Worm (Caenorhabditis elegans) whole organism, mixed stage, embryonic: ENCODE measurements around the gene scl-15.

Source experiments
- bed-3 ChIP-seq: fragments of 200-800 bp; sonication (Bioruptor generic); optimal IDR thresholded peaks from 3 replicates; lab custom pipeline; 2018; ENCODE audit warnings: mild to moderate bottlenecking, missing genetic modification characterization, moderate library complexity, missing compliant biosample characterization
- blmp-1 ChIP-seq: fragments of 150-350 bp; optimal IDR thresholded peaks from 2 replicates; lab custom pipeline; 2014; ENCODE audit warnings: missing biosample characterization, missing genetic modification characterization
- ces-1 ChIP-seq: fragments of 150-350 bp; optimal IDR thresholded peaks from 2 replicates; lab custom pipeline; 2014; ENCODE audit warnings: missing biosample characterization, missing genetic modification reagents, missing genetic modification characterization
- elt-1 ChIP-seq: sonication (generic microtip); optimal IDR thresholded peaks from 2 replicates; lab custom pipeline; 2017; ENCODE audit warnings: missing genetic modification characterization, mild to moderate bottlenecking, missing compliant biosample characterization, antibody characterized with exemption, moderate library complexity, borderline replicate concordance; ENCODE audit not compliant: insufficient read depth
- lin-13 ChIP-seq: fragments of 150-350 bp; optimal IDR thresholded peaks from 2 replicates; lab custom pipeline; 2014; ENCODE audit warnings: missing biosample characterization, missing genetic modification characterization
- lsy-2 ChIP-seq: fragments of 150-350 bp; optimal IDR thresholded peaks from 2 replicates; lab custom pipeline; 2014; ENCODE audit warnings: missing biosample characterization, missing genetic modification characterization
- mep-1 ChIP-seq: fragments of 150-350 bp; optimal IDR thresholded peaks from 2 replicates; lab custom pipeline; 2017; ENCODE audit warnings: missing biosample characterization, missing genetic modification reagents, missing genetic modification characterization, inconsistent platforms
- nhr-237 ChIP-seq: fragments of 150-350 bp; optimal IDR thresholded peaks from 2 replicates; lab custom pipeline; 2014; ENCODE audit warnings: missing biosample characterization, missing genetic modification characterization
- snpc-4 ChIP-seq: fragments of 150-350 bp; optimal IDR thresholded peaks from 2 replicates; lab custom pipeline; 2014; ENCODE audit warnings: missing biosample characterization, missing genetic modification characterization
- unc-120 ChIP-seq: sonication (generic microtip); optimal IDR thresholded peaks from 2 replicates; lab custom pipeline; 2017; ENCODE audit warnings: missing genetic modification characterization, missing compliant biosample characterization; ENCODE audit not compliant: poor library complexity, severe bottlenecking
- unc-39 ChIP-seq: fragments of 150-350 bp; optimal IDR thresholded peaks from 2 replicates; lab custom pipeline; 2014; ENCODE audit warnings: missing biosample characterization, missing genetic modification characterization
- unc-62 ChIP-seq: fragments of 150-350 bp; optimal IDR thresholded peaks from 2 replicates; lab custom pipeline; 2014; ENCODE audit warnings: missing biosample characterization, missing genetic modification reagents, missing genetic modification characterization
- zip-8 ChIP-seq: fragments of 150-350 bp; optimal IDR thresholded peaks from 2 replicates; lab custom pipeline; 2014; ENCODE audit warnings: missing biosample characterization, missing genetic modification characterization
- ztf-11 ChIP-seq: fragments of 150-350 bp; optimal IDR thresholded peaks from 2 replicates; lab custom pipeline; 2014; ENCODE audit warnings: missing biosample characterization, missing genetic modification characterization

DNA sequence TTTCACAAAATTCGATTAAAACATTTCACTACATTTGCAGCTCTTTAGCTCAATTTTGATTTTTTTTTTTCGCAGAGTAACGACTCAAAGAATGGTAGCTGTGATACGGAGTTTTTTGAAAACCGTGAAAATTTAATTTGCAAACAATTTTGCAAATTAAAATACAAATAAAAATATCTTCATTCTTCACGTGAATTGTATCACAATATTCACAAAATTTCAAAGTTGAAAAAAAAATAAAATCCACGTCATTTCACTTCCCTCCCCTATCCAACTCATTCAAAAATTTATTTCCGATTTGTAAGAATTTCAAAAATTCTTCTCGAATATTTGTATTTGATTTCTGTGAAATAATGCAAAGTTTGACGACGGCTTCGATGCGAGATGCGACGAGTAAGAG, 5.8 kb downstream of the scl-15 start, which contains the start of gene wht-4:
- TF ChIP-seq ztf-11 (tag; lab: Kevin White, UChicago) (no peak), zip-8 (no peak), ces-1 (GFP tag; lab: Kevin White, UChicago) (no peak), unc-62 (GFP tag; lab: Kevin White, UChicago) (no peak), nhr-237 (tag; lab: Kevin White, UChicago) (no peak), snpc-4 (tag; lab: Kevin White, UChicago) (no peak), bed-3 (no peak), unc-120 (no peak), mep-1 (no peak), unc-39 (tag; lab: Kevin White, UChicago) (no peak), elt-1 (tag; lab: Kevin White, UChicago) (no peak), blmp-1 (no peak), lin-13 (tag; lab: Kevin White, UChicago) (no peak), lsy-2 (tag; lab: Kevin White, UChicago) (no peak)
